Worm (Caenorhabditis elegans): ENCODE results near the gene T28A11.13.

DNA sequence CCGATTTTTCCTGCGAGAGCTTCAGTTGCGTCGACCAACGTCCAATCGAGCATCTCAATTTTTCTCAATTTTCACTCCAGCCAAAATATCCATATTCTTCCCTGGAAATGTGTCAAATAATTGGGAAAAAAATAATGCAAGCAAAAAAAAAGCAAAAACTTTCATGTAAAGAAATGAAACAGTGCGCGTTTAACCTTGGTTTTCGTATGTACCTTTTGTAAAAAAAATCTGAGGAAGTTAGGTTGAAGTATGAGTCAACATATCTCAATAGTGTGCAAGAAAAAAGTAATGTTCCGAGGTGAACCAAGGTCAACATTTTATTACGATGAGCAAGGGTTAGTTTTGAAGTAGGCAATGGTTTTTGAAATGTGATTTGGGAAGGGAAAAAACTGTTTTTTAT is at the start of gene T28A11.13:
- no peak for TF ChIP-seq mep-1 (tag; optimal IDR thresholded peaks at IDR 0.05)
- no peak for TF ChIP-seq jun-1 (tag; optimal IDR thresholded peaks at IDR 0.05)

Data from whole organism, L1 larva.